Worm (Caenorhabditis elegans) whole organism, young adult: ENCODE data around the gene F32D8.3.

Source experiments
- B0261.1 ChIP-seq: sonication (generic microtip); optimal IDR thresholded peaks from 2 replicates; lab custom pipeline; 2016; ENCODE audit warnings: mild to moderate bottlenecking, missing genetic modification characterization, moderate library complexity, missing compliant biosample characterization
- ama-1 ChIP-seq, 3 experiments: fragments of 150-350 bp in 1 of 3; sonication (generic microtip) in 2 of 3; optimal IDR thresholded peaks; 2 replicates each; lab custom pipeline; 2014 to 2018; ENCODE audit warnings: missing biosample characterization in 2 of 3, missing genetic modification characterization in 2 of 3, missing genetic modification reagents in 2 of 3
- athp-1 ChIP-seq: sonication (generic microtip); optimal IDR thresholded peaks from 2 replicates; lab custom pipeline; 2017; ENCODE audit warnings: mild to moderate bottlenecking, missing genetic modification characterization, missing compliant biosample characterization
- cebp-2 ChIP-seq: fragments of 200-800 bp; sonication (Bioruptor generic); IDR thresholded peaks from 2 replicates; pipeline ENCODE4 v1.3.6; 2022; ENCODE audit warnings: missing genetic modification characterization, missing compliant biosample characterization
- ceh-100 ChIP-seq: fragments of 200-800 bp; sonication (Bioruptor generic); IDR thresholded peaks from 2 replicates; pipeline ENCODE4 v1.3.6; 2022; ENCODE audit warnings: missing genetic modification reagents, missing genetic modification characterization, missing compliant biosample characterization
- gei-17 ChIP-seq: fragments of 200-800 bp; sonication (Bioruptor generic); optimal IDR thresholded peaks from 2 replicates; lab custom pipeline; 2018; ENCODE audit warnings: mild to moderate bottlenecking, missing genetic modification characterization, missing compliant biosample characterization
- tlf-1 ChIP-seq: fragments of 200-800 bp; sonication (Bioruptor generic); optimal IDR thresholded peaks from 2 replicates; lab custom pipeline; 2018; ENCODE audit warnings: mild to moderate bottlenecking, missing genetic modification characterization, missing compliant biosample characterization
- zim-3 ChIP-seq: sonication (generic microtip); optimal IDR thresholded peaks from 2 replicates; lab custom pipeline; 2017; ENCODE audit warnings: mild to moderate bottlenecking, missing genetic modification characterization, moderate library complexity, missing compliant biosample characterization

ce11 chrV:10886405-10886887 lies at the start of gene F32D8.3:
- TF ChIP-seq gei-17 (GFP tag; lab: Kevin White, UChicago) (no peak), zim-3 (tag; lab: Kevin White, UChicago) (no peak), ama-1 (optimal IDR thresholded peaks at IDR 0.05; lab: Kevin White, UChicago) (no peak), ama-1 (GFP tag; optimal IDR thresholded peaks at IDR 0.05; lab: Kevin White, UChicago) (no peak), cebp-2 (GFP tag; lab: Robert Waterston, UW) (no peak), B0261.1 (no peak), tlf-1 (GFP tag; lab: Kevin White, UChicago) (no peak), ceh-100 (GFP tag; lab: Robert Waterston, UW) (no peak), athp-1 (tag; lab: Kevin White, UChicago) (no peak)
